Worm (Caenorhabditis elegans): ENCODE data around the gene exos-7.
A peak's percentile ranks its signal among the peaks of the same experiment; 100 is the strongest.
"Not testable (repeated sequence)": the region's sequence is repeated elsewhere in the genome, so short reads cannot be mapped to it uniquely, and the experiment has no call there.

DNA sequence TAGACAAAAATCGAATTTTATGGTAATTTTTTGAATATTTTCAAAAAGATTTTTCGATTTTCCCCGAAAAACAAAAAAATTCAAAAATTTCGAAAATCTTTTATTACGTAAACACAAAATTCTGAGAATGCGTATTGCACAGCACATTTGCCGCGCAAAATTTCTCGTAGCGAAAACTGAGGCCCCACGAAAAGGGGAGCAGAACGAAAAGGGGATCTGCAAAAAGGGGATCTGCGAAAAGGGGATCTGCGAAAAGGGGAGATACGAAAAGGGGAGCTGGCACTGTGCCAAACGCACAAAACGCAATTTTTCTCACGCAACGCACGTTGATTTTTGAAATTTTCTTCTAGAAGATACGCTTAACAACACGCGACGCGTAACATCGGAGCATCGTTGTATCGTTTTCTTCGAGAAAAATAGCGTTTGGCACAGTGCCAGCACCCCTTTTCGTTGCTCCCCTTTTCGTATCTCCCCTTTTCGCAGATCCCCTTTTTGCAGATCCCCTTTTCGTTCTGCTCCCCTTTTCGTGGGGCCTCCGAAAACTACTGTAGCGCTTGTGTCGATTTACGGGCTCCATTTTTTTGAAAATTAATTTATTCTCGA lies 743 bp downstream of the exos-7 start:
- TF ChIP-seq hmbx-1 (tag; optimal IDR thresholded peaks at IDR 0.05); ama-1 (optimal IDR thresholded peaks at IDR 0.05); tbx-37 (GFP tag; conservative IDR thresholded peaks at IDR 0.05); aly-1 (tag; optimal IDR thresholded peaks at IDR 0.05); B0310.2 (tag; optimal IDR thresholded peaks at IDR 0.05); ceh-13 (GFP tag; optimal IDR thresholded peaks at IDR 0.05); ets-7 (tag; optimal IDR thresholded peaks at IDR 0.05); hnd-1 (tag; optimal IDR thresholded peaks at IDR 0.05); scrt-1 (GFP tag; IDR thresholded peaks at IDR 0.05): not testable (repeated sequence)
- peak; percentile 63 for TF ChIP-seq pes-1 (GFP tag; IDR thresholded peaks at IDR 0.05)

All from whole organism, early embryonic.